Worm (Caenorhabditis elegans): ENCODE results near the gene F16B4.2.

F16B4.2 gene

ce11 chrV:1600561-1601088 lies at the start of gene F16B4.2:
Gene F16B4.2, plus strand, starts transcription at chrV:1601038.
- TF ChIP-seq hmg-11 (tag; optimal IDR thresholded peaks at IDR 0.05) (peak; percentile 13), ama-1 (optimal IDR thresholded peaks at IDR 0.05) (no peak)

- no peak for TF ChIP-seq ceh-9 (tag; optimal IDR thresholded peaks at IDR 0.05)
- no peak for TF ChIP-seq egl-27 (tag; optimal IDR thresholded peaks at IDR 0.05)
- TF ChIP-seq nhr-67 (tag; optimal IDR thresholded peaks at IDR 0.05): no peak
- TF ChIP-seq sea-2 (GFP tag; optimal IDR thresholded peaks at IDR 0.05): no peak
- TF ChIP-seq skn-1 (tag; optimal IDR thresholded peaks at IDR 0.05): no peak
- no peak for TF ChIP-seq elt-1 (tag; optimal IDR thresholded peaks at IDR 0.05)
- no peak for TF ChIP-seq aly-2 (tag; optimal IDR thresholded peaks at IDR 0.05)
- TF ChIP-seq pqm-1 (tag; optimal IDR thresholded peaks at IDR 0.05): no peak
Measured at ce11 chrV:1551143-1551542, 49.7 kb upstream of the F16B4.2 start.

- no peak for TF ChIP-seq fkh-10 (GFP tag; optimal IDR thresholded peaks at IDR 0.05)
Measured at ce11 chrV:1553004-1553403, 47.8 kb upstream of the F16B4.2 start, which contains the start of gene srsx-8. Gene srsx-8, minus strand, starts transcription at chrV:1553104.

ce11 chrV:1555072-1555471 lies 45.8 kb upstream of the F16B4.2 start:
- no peak for TF ChIP-seq ZK546.5 (tag; optimal IDR thresholded peaks at IDR 0.05)
- TF ChIP-seq unc-62 (GFP tag; optimal IDR thresholded peaks at IDR 0.05): no peak
- no peak for TF ChIP-seq lsy-12 (tag; optimal IDR thresholded peaks at IDR 0.05)
- no peak for TF ChIP-seq ceh-28 (tag; optimal IDR thresholded peaks at IDR 0.05)
- TF ChIP-seq pqm-1 (tag; optimal IDR thresholded peaks at IDR 0.05): no peak
- no peak for TF ChIP-seq fkh-2 (tag; optimal IDR thresholded peaks at IDR 0.05)
- no peak for TF ChIP-seq nhr-28 (tag; optimal IDR thresholded peaks at IDR 0.05)
- no peak for TF ChIP-seq egl-27 (tag; optimal IDR thresholded peaks at IDR 0.05)
- no peak for TF ChIP-seq lin-15B (tag; optimal IDR thresholded peaks at IDR 0.05)

- TF ChIP-seq pqm-1 (tag; optimal IDR thresholded peaks at IDR 0.05) (peak; percentile 67), nhr-25 (tag; optimal IDR thresholded peaks at IDR 0.05) (no peak), pha-4 (tag; optimal IDR thresholded peaks at IDR 0.05) (peak; percentile 13), mdl-1 (tag; optimal IDR thresholded peaks at IDR 0.05) (no peak), skn-1 (tag; optimal IDR thresholded peaks at IDR 0.05) (no peak)
Measured at ce11 chrV:1558113-1558512, 42.7 kb upstream of the F16B4.2 start.

ce11 chrV:1566776-1567175 lies 34.1 kb upstream of the F16B4.2 start, which contains the start of gene cdc-25.2:
Gene cdc-25.2, plus strand, starts transcription at chrV:1567076.
- TF ChIP-seq fkh-2 (tag; optimal IDR thresholded peaks at IDR 0.05): no peak
- TF ChIP-seq nfya-1 (tag; optimal IDR thresholded peaks at IDR 0.05; ENCODE audit: insufficient read depth): no peak
- TF ChIP-seq ZK546.5 (tag; optimal IDR thresholded peaks at IDR 0.05): no peak
- no peak for TF ChIP-seq hmg-11 (tag; optimal IDR thresholded peaks at IDR 0.05)
- no peak for TF ChIP-seq mml-1 (tag; optimal IDR thresholded peaks at IDR 0.05)
- no peak for TF ChIP-seq elt-3 (tag; optimal IDR thresholded peaks at IDR 0.05)
- TF ChIP-seq snpc-4 (tag; optimal IDR thresholded peaks at IDR 0.05): no peak
- no peak for TF ChIP-seq R02D3.7 (tag; optimal IDR thresholded peaks at IDR 0.05)
- no peak for TF ChIP-seq egl-27 (tag; optimal IDR thresholded peaks at IDR 0.05)
- no peak for TF ChIP-seq nhr-23 (tag; optimal IDR thresholded peaks at IDR 0.05)
- no peak for TF ChIP-seq nhr-12 (tag; optimal IDR thresholded peaks at IDR 0.05)
- no peak for TF ChIP-seq pqm-1 (tag; optimal IDR thresholded peaks at IDR 0.05)
- no peak for TF ChIP-seq fos-1 (tag; optimal IDR thresholded peaks at IDR 0.05)
- no peak for TF ChIP-seq unc-62 (GFP tag; optimal IDR thresholded peaks at IDR 0.05)
- no peak for TF ChIP-seq lin-15B (tag; optimal IDR thresholded peaks at IDR 0.05)
- no peak for TF ChIP-seq skn-1 (tag; optimal IDR thresholded peaks at IDR 0.05)
- TF ChIP-seq elt-2 (tag; optimal IDR thresholded peaks at IDR 0.05): no peak
- no peak for TF ChIP-seq nhr-25 (tag; optimal IDR thresholded peaks at IDR 0.05)
- TF ChIP-seq lin-39 (tag; optimal IDR thresholded peaks at IDR 0.05): no peak
- no peak for TF ChIP-seq zag-1 (tag; optimal IDR thresholded peaks at IDR 0.05)

Data from whole organism, L3 larva.